Worm (Caenorhabditis elegans): Measurements from ENCODE around the gene F42A9.7.

- TF ChIP-seq unc-62 (GFP tag; optimal IDR thresholded peaks at IDR 0.05) (no peak), C04F5.9 (tag; optimal IDR thresholded peaks at IDR 0.05) (no peak), irx-1 (tag; optimal IDR thresholded peaks at IDR 0.05) (no peak)
Measured at ce11 chrIV:8628262-8628661, 11.3 kb upstream of the F42A9.7 start.
